Worm (Caenorhabditis elegans) whole organism, early embryonic: ENCODE results near the gene cyp-32B1.

Source experiments
- B0310.2 ChIP-seq: sonication (generic microtip); optimal IDR thresholded peaks from 2 replicates; lab custom pipeline; 2016; ENCODE audit warnings: mild to moderate bottlenecking, missing genetic modification characterization, missing compliant biosample characterization
- F13C5.2 ChIP-seq: sonication (generic microtip); optimal IDR thresholded peaks from 2 replicates; lab custom pipeline; 2017; ENCODE audit warnings: mild to moderate bottlenecking, missing genetic modification characterization, inconsistent platforms, missing compliant biosample characterization
- aly-1 ChIP-seq: sonication (generic microtip); optimal IDR thresholded peaks from 2 replicates; lab custom pipeline; 2016; ENCODE audit warnings: missing genetic modification characterization, missing compliant biosample characterization
- ama-1 ChIP-seq: fragments of 150-350 bp; optimal IDR thresholded peaks from 2 replicates; lab custom pipeline; 2014
- ceh-36 ChIP-seq: sonication (generic microtip); optimal IDR thresholded peaks from 2 replicates; lab custom pipeline; 2016; ENCODE audit warnings: missing genetic modification characterization, inconsistent platforms, missing compliant biosample characterization
- ets-7 ChIP-seq: sonication (generic microtip); optimal IDR thresholded peaks from 2 replicates; lab custom pipeline; 2016; ENCODE audit warnings: missing genotype, missing genetic modification characterization, missing compliant biosample characterization
- flt-1 ChIP-seq: fragments of 200-800 bp; sonication (Bioruptor generic); IDR thresholded peaks from 2 replicates; pipeline ENCODE4 v1.3.6; 2022; ENCODE audit warnings: missing genetic modification characterization, missing compliant biosample characterization
- hmbx-1 ChIP-seq: sonication (generic microtip); optimal IDR thresholded peaks from 2 replicates; lab custom pipeline; 2016; ENCODE audit warnings: mild to moderate bottlenecking, missing genetic modification characterization, missing compliant biosample characterization
- hmg-4 ChIP-seq: fragments of 200-800 bp; sonication (Bioruptor generic); optimal IDR thresholded peaks from 2 replicates; lab custom pipeline; 2018; ENCODE audit warnings: mild to moderate bottlenecking, missing genetic modification characterization, missing compliant biosample characterization
- pes-1 ChIP-seq: fragments of 200-800 bp; sonication (Bioruptor generic); IDR thresholded peaks from 2 replicates; pipeline ENCODE4 v1.3.6; 2022; ENCODE audit warnings: missing genetic modification reagents, missing genetic modification characterization, missing compliant biosample characterization
- scrt-1 ChIP-seq: fragments of 200-800 bp; sonication (Bioruptor generic); IDR thresholded peaks from 2 replicates; pipeline ENCODE4 v1.3.6; 2022; ENCODE audit warnings: missing genetic modification characterization, missing compliant biosample characterization
- sea-1 ChIP-seq: fragments of 200-800 bp; sonication (Bioruptor generic); conservative IDR thresholded peaks from 2 replicates; pipeline ENCODE4 v1.3.6; 2022; ENCODE audit warnings: missing genetic modification characterization, missing compliant biosample characterization
- tbx-11 ChIP-seq: fragments of 200-800 bp; sonication (Bioruptor generic); IDR thresholded peaks from 2 replicates; pipeline ENCODE4 v1.3.6; 2022; ENCODE audit warnings: missing genetic modification characterization, missing compliant biosample characterization
- tra-4 ChIP-seq: sonication (generic microtip); optimal IDR thresholded peaks from 2 replicates; lab custom pipeline; 2017; ENCODE audit warnings: missing genetic modification characterization, missing compliant biosample characterization

DNA sequence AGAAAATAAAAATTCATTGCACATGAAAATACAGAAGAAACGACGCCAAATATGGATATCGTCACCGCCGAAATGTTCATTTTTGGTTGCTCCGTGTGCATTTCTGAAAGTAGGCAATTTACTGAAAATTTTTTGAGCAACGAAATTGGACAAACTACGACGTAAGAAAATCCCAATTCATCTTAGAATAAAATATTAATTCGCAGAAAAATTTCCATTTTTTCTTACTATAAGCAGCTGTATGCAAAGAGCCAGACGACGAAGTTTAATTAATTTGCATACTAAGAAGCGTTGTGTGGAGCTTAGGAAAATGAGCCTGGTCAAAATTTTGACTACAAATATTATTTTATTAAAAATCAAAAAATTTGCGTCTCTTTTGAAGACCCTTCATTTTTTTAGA, 34.5 kb downstream of the cyp-32B1 start, which contains the start of gene srbc-19:
- TF ChIP-seq ceh-36 (no peak), ets-7 (tag; lab: Kevin White, UChicago) (no peak), tra-4 (no peak), ama-1 (lab: Kevin White, UChicago) (no peak), tbx-11 (GFP tag; lab: Robert Waterston, UW) (no peak), scrt-1 (no peak), flt-1 (GFP tag; lab: Robert Waterston, UW) (no peak), sea-1 (no peak), aly-1 (tag; lab: Kevin White, UChicago) (no peak), B0310.2 (tag; lab: Kevin White, UChicago) (no peak), pes-1 (GFP tag; lab: Robert Waterston, UW) (no peak), F13C5.2 (tag; lab: Kevin White, UChicago) (no peak), hmbx-1 (tag; lab: Kevin White, UChicago) (no peak), hmg-4 (no peak)
